Fruit fly (Drosophila melanogaster) whole organism, wandering third instar larva: ENCODE results near the gene msps.
A peak's percentile ranks its signal among the peaks of the same experiment; 100 is the strongest.

ENCODE experiments used
- Abd-B ChIP-seq: fragments of >200 bp; optimal IDR thresholded peaks from 2 replicates; lab custom pipeline; 2017; ENCODE audit warnings: missing biosample characterization, missing genetic modification characterization
- CG9705 ChIP-seq: fragments of 200-800 bp; sonication (Bioruptor generic); optimal IDR thresholded peaks from 2 replicates; lab custom pipeline; 2018; ENCODE audit warnings: missing biosample characterization, mild to moderate bottlenecking, missing genetic modification characterization
- CrebA ChIP-seq: fragments of 200-800 bp; sonication (Bioruptor generic); optimal IDR thresholded peaks from 2 replicates; lab custom pipeline; 2016; ENCODE audit warnings: missing biosample characterization, mild to moderate bottlenecking, missing genetic modification characterization, borderline replicate concordance
- Dif ChIP-seq: fragments of 200-275, 200-300 bp; sonication (Bioruptor generic); optimal IDR thresholded peaks from 2 replicates; lab custom pipeline; 2018; ENCODE audit warnings: missing biosample characterization, missing genetic modification characterization; ENCODE audit not compliant: partially characterized antibody
- GATAd ChIP-seq: sonication (Bioruptor generic); optimal IDR thresholded peaks from 2 replicates; lab custom pipeline; 2016; ENCODE audit warnings: missing biosample characterization, missing genetic modification characterization
- HLH106 ChIP-seq: fragments of 200-800 bp; optimal IDR thresholded peaks from 3 replicates; lab custom pipeline; 2019; ENCODE audit warnings: missing biosample characterization, mild to moderate bottlenecking, missing genetic modification characterization, moderate library complexity
- Hnf4 ChIP-seq: fragments of 200-800 bp; sonication (Bioruptor generic); optimal IDR thresholded peaks from 2 replicates; lab custom pipeline; 2016; ENCODE audit warnings: missing biosample characterization, mild to moderate bottlenecking, missing genetic modification characterization
- Hr83 ChIP-seq: fragments of 200-300 bp; sonication (Bioruptor generic); optimal IDR thresholded peaks from 2 replicates; lab custom pipeline; 2016; ENCODE audit warnings: missing biosample characterization, mild to moderate bottlenecking, missing genetic modification characterization, moderate library complexity; ENCODE audit not compliant: poor library complexity, severe bottlenecking
- Jra ChIP-seq: sonication (Bioruptor generic); optimal IDR thresholded peaks from 2 replicates; lab custom pipeline; 2016; ENCODE audit warnings: missing biosample characterization, missing genetic modification characterization
- Mio ChIP-seq: sonication (Bioruptor generic); optimal IDR thresholded peaks from 2 replicates; lab custom pipeline; 2016; ENCODE audit warnings: missing biosample characterization, missing genetic modification characterization
- Myc ChIP-seq: fragments of >200 bp; optimal IDR thresholded peaks from 2 replicates; lab custom pipeline; 2017
- N ChIP-seq: fragments of >200 bp; optimal IDR thresholded peaks from 2 replicates; lab custom pipeline; 2018; ENCODE audit warnings: missing biosample characterization, missing external identifiers, missing genetic modification characterization
- OdsH ChIP-seq: fragments of 200-800 bp; sonication (Bioruptor generic); optimal IDR thresholded peaks from 2 replicates; lab custom pipeline; 2016; ENCODE audit warnings: missing biosample characterization, mild to moderate bottlenecking, missing genetic modification characterization
- Rel ChIP-seq, 2 experiments: fragments of 200-800 bp; sonication (Bioruptor generic) in 1 of 2; optimal IDR thresholded peaks; 2 replicates in 1 of 2; 3 replicates in 1 of 2; lab custom pipeline; 2016 to 2019; ENCODE audit warnings: mild to moderate bottlenecking in 2 of 2, missing biosample characterization in 2 of 2, missing genetic modification characterization in 2 of 2, moderate library complexity in 1 of 2
- Vsx2 ChIP-seq: fragments of 200-300, 225-300 bp; sonication (Bioruptor generic); optimal IDR thresholded peaks from 2 replicates; lab custom pipeline; 2018; ENCODE audit warnings: missing biosample characterization, missing genetic modification characterization; ENCODE audit not compliant: partially characterized antibody
- br ChIP-seq: fragments of 200-800 bp; sonication (Bioruptor generic); optimal IDR thresholded peaks from 2 replicates; lab custom pipeline; 2016; ENCODE audit warnings: missing biosample characterization, missing genetic modification characterization
- brk ChIP-seq: fragments of 200-800 bp; sonication (Bioruptor generic); optimal IDR thresholded peaks from 2 replicates; lab custom pipeline; 2016; ENCODE audit warnings: missing biosample characterization, mild to moderate bottlenecking, missing genetic modification characterization
- dl ChIP-seq, 2 experiments: fragments of 175-275, 200-275 bp in 1 of 2; fragments of 200-275 bp in 1 of 2; sonication (Bioruptor generic); optimal IDR thresholded peaks; lab custom pipeline; 2018; ENCODE audit warnings: mild to moderate bottlenecking in 2 of 2, missing biosample characterization in 2 of 2, missing genetic modification characterization in 2 of 2, moderate library complexity in 2 of 2; ENCODE audit not compliant: partially characterized antibody in 2 of 2, insufficient read depth in 1 of 2
- dmrt93B ChIP-seq: fragments of 200-800 bp; sonication (Bioruptor generic); optimal IDR thresholded peaks from 2 replicates; lab custom pipeline; 2018; ENCODE audit warnings: missing biosample characterization, mild to moderate bottlenecking, missing genetic modification characterization
- dsf ChIP-seq: sonication (Bioruptor generic); optimal IDR thresholded peaks from 2 replicates; lab custom pipeline; 2016; ENCODE audit warnings: missing biosample characterization, missing genetic modification characterization, borderline replicate concordance
- fru ChIP-seq: fragments of 200-800 bp; sonication (Bioruptor generic); optimal IDR thresholded peaks from 3 replicates; lab custom pipeline; 2016; ENCODE audit warnings: missing biosample characterization, mild to moderate bottlenecking, missing genetic modification characterization
- h ChIP-seq: fragments of 200-800 bp; sonication (Bioruptor generic); optimal IDR thresholded peaks from 3 replicates; lab custom pipeline; 2016; ENCODE audit warnings: missing biosample characterization, mild to moderate bottlenecking, missing genetic modification characterization
- jim ChIP-seq: fragments of 175-275, 200-325 bp; sonication (Bioruptor generic); optimal IDR thresholded peaks from 2 replicates; lab custom pipeline; 2016; ENCODE audit warnings: missing biosample characterization, mild to moderate bottlenecking, missing genetic modification characterization
- lola ChIP-seq: fragments of >200 bp; optimal IDR thresholded peaks from 2 replicates; lab custom pipeline; 2017; ENCODE audit warnings: missing biosample characterization, missing genetic modification characterization
- pan ChIP-seq: fragments of >200 bp; optimal IDR thresholded peaks from 2 replicates; lab custom pipeline; 2017
- psq ChIP-seq: fragments of 200-800 bp; sonication (Bioruptor generic); optimal IDR thresholded peaks from 3 replicates; lab custom pipeline; 2017; ENCODE audit warnings: missing biosample characterization, mild to moderate bottlenecking, missing genetic modification characterization, moderate library complexity
- rgr ChIP-seq: fragments of 200-800 bp; sonication (Bioruptor generic); optimal IDR thresholded peaks from 3 replicates; lab custom pipeline; 2016; ENCODE audit warnings: missing biosample characterization, mild to moderate bottlenecking, missing genetic modification characterization
- sage ChIP-seq: fragments of 200-800 bp; sonication (Bioruptor generic); optimal IDR thresholded peaks from 2 replicates; lab custom pipeline; 2016; ENCODE audit warnings: missing biosample characterization, mild to moderate bottlenecking, missing genetic modification characterization
- sv ChIP-seq: fragments of 200-800 bp; sonication (Bioruptor generic); optimal IDR thresholded peaks from 3 replicates; lab custom pipeline; 2016; ENCODE audit warnings: missing biosample characterization, missing genetic modification characterization
- tai ChIP-seq: sonication (Bioruptor generic); optimal IDR thresholded peaks from 2 replicates; lab custom pipeline; 2016; ENCODE audit warnings: missing biosample characterization, missing genetic modification characterization
- usp ChIP-seq: fragments of >200 bp; optimal IDR thresholded peaks from 2 replicates; lab custom pipeline; 2017; ENCODE audit warnings: missing biosample characterization, missing genetic modification characterization

msps gene

DNA sequence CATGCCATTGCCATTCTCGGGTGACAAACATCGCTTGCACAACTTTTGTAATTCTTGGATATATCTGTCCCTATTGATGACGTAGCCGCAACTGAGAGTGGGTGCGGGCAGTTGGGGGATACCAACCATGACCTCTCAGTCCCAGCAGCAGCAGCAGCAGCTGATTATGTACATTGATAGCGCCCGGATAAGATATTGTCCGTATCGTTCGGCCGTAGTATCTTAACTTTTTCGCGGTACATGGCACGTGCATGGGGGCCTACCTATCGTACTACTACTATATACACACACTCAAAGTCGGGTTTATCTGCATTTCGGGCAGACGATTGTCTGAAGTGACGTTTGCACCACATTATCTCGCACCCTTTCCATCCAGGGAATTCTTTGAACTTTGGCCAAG lies 36.0 kb upstream of the msps start:
- no peak for TF ChIP-seq OdsH
- peak; percentile 18 for TF ChIP-seq h (GFP tag; lab: Kevin White, UChicago)

DNA sequence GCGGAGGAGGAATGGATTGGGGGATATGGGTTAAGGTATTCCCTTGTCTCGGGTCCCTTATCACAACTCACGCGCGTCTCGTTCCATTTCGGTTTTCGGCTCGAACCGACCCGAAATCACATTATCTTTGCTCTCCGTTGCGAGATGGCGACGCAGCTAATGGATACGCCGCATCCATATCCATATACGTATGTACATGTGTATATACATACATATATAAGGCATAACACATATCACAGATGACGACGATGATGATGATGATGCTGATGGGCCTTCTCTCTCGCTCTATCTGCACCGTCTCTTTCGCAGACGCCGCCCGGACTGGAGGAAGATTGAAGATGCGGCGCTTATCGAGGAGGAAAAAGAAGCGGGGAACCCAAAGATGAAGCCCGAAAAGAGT lies 28.6 kb upstream of the msps start:
- no peak for TF ChIP-seq Abd-B
- TF ChIP-seq lola (GFP tag; lab: Kevin White, UChicago) = no peak
- TF ChIP-seq tai (GFP tag; lab: Kevin White, UChicago) = no peak
- TF ChIP-seq dsf (GFP tag; lab: Kevin White, UChicago) = no peak
- no peak for TF ChIP-seq Jra (GFP tag; lab: Kevin White, UChicago)
- TF ChIP-seq rgr (GFP tag; lab: Kevin White, UChicago) = no peak
- TF ChIP-seq CG9705 (GFP tag; lab: Kevin White, UChicago) = no peak
- no peak for TF ChIP-seq Vsx2 (GFP tag; lab: Kevin White, UChicago)
- no peak for TF ChIP-seq sage (GFP tag; lab: Kevin White, UChicago)
- TF ChIP-seq usp = no peak
- TF ChIP-seq pan = no peak
- TF ChIP-seq CrebA (GFP tag; lab: Kevin White, UChicago) = no peak
- TF ChIP-seq br (GFP tag; lab: Kevin White, UChicago) = no peak
- TF ChIP-seq jim (GFP tag; lab: Kevin White, UChicago) = no peak
- TF ChIP-seq, all 38 proteins: peak for 0

DNA sequence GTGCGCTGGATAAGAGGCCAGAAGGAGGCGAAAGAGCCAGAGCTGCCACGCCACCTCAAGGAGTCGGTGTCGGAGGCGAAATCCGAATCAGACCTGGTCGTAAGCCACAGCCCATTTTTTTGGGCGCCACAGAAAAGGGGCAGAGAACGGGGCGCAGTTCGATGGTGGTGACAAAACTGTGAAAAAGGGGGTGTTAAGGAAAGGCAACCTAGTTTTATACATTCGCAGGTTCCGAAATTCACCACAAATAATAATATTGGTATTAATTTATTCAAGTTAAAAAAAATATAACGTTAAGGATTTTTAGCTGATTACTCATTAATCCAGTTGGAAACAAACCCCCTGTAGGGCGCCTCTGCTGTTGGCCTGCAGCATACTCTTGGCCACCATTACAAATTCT lies 27.0 kb upstream of the msps start:
- TF ChIP-seq Rel (GFP tag; optimal IDR thresholded peaks at IDR 0.05; lab: Kevin White, UChicago) (no peak), Rel (tag; optimal IDR thresholded peaks at IDR 0.05; lab: Kevin White, UChicago) (no peak), psq (GFP tag; lab: Kevin White, UChicago) (no peak), sv (GFP tag; lab: Kevin White, UChicago) (no peak), rgr (GFP tag; lab: Kevin White, UChicago) (no peak), dsf (GFP tag; lab: Kevin White, UChicago) (no peak), usp (no peak), dmrt93B (GFP tag; lab: Kevin White, UChicago) (no peak), pan (no peak), HLH106 (no peak), brk (GFP tag; lab: Kevin White, UChicago) (no peak), Jra (GFP tag; lab: Kevin White, UChicago) (no peak), CrebA (GFP tag; lab: Kevin White, UChicago) (no peak), Myc (lab: Kevin White, UChicago) (no peak), sage (GFP tag; lab: Kevin White, UChicago) (no peak), Mio (GFP tag; lab: Kevin White, UChicago) (no peak), N (GFP tag; lab: Kevin White, UChicago) (no peak), Hnf4 (GFP tag; lab: Kevin White, UChicago) (no peak), GATAd (GFP tag; lab: Kevin White, UChicago) (no peak), lola (GFP tag; lab: Kevin White, UChicago) (no peak), br (GFP tag; lab: Kevin White, UChicago) (no peak)

DNA sequence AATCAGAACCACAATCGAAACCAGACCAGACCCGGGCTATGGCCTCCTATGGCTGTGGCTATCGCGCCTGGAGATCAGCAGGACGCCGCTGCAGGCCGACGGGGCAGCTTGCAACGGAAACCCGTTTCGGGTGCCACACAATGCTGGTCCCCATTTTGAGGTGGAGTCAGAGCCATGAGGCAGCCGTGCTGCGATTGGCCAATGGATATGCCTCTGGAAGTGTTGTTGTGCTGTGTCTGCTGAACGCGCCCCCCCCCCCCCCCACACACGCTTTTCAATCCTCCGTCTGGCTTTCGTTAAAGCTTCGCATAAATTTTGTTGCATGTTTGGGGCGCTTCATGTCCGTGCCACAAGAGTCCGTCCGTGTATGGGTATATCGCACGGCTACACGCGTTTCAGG lies 26.5 kb upstream of the msps start:
- TF ChIP-seq GATAd (GFP tag; lab: Kevin White, UChicago) = no peak
- TF ChIP-seq sv (GFP tag; lab: Kevin White, UChicago) = no peak
- TF ChIP-seq fru = no peak
- peak; percentile 18 for TF ChIP-seq Dif
- no peak for TF ChIP-seq sage (GFP tag; lab: Kevin White, UChicago)
- no peak for TF ChIP-seq pan
- TF ChIP-seq brk (GFP tag; lab: Kevin White, UChicago) = no peak
- TF ChIP-seq HLH106 = no peak

DNA sequence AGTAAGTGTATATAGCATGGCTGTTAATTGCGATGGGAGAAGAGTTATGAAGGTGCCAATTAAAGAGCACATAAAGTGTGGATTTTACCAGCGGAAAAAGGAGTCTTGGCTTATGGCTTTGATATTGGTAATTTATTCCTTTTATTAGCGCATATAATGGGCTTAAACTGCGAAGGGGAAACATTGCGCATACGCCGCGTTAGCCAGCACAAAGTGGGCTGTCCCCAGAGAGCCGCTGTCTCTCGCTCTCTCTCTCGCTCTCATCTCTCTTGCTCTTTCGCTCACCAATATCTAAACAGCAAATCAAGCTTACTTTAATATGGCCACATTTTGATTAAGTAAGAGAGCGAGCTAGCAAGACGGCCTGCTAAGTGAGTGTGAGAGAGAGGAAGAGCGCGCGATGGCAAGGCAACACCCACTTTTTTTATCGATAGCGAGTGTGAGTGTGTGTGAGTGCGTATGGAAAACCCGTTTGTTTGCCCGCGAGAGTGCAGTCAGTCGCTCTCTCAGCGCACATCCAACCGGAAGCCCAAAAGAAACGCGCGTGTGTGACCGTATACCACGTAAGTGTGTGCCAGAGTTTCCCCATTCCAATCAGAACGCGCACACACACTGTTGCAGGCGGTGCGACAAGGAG lies 24.9 kb upstream of the msps start, which contains the start of gene pnr:
pnr (plus strand) TSS at position 493 of the 637 bp plus-strand sequence.
- no peak for TF ChIP-seq Rel (GFP tag; optimal IDR thresholded peaks at IDR 0.05; lab: Kevin White, UChicago)
- TF ChIP-seq Rel (tag; optimal IDR thresholded peaks at IDR 0.05; lab: Kevin White, UChicago) = peak; percentile 46
- peak; percentile 42 to 58 for TF ChIP-seq dl (GFP tag; optimal IDR thresholded peaks at IDR 0.05; lab: Kevin White, UChicago; ENCODE audit: insufficient read depth in 1 of 2, partially characterized antibody in 2 of 2)
- TF ChIP-seq N (GFP tag; lab: Kevin White, UChicago) = peak; percentile 14
- peak; percentile 22 for TF ChIP-seq h (GFP tag; lab: Kevin White, UChicago)
- TF ChIP-seq Myc (lab: Kevin White, UChicago) = no peak
- no peak for TF ChIP-seq dsf (GFP tag; lab: Kevin White, UChicago)
- peak; percentile 76 for TF ChIP-seq Vsx2 (GFP tag; lab: Kevin White, UChicago)
- peak; percentile 53 for TF ChIP-seq Hr83 (GFP tag; lab: Kevin White, UChicago)
- peak; percentile 51 for TF ChIP-seq Dif
- TF ChIP-seq fru = no peak
- TF ChIP-seq psq (GFP tag; lab: Kevin White, UChicago) = peak; percentile 5
- peak; percentile 2 for TF ChIP-seq rgr (GFP tag; lab: Kevin White, UChicago)
- peak; percentile 3 for TF ChIP-seq Jra (GFP tag; lab: Kevin White, UChicago)
